Worm (Caenorhabditis elegans) whole organism, L1 larva: ENCODE measurements around the gene str-165.

Experiments used
- C34B4.2 ChIP-seq: sonication (generic microtip); optimal IDR thresholded peaks from 2 replicates; lab custom pipeline; 2017; ENCODE audit warnings: mild to moderate bottlenecking, missing genetic modification characterization, missing compliant biosample characterization
- aly-2 ChIP-seq: fragments of 150-350 bp; optimal IDR thresholded peaks from 2 replicates; lab custom pipeline; 2014; ENCODE audit warnings: missing biosample characterization, missing genetic modification characterization
- blmp-1 ChIP-seq: fragments of 150-350 bp; optimal IDR thresholded peaks from 2 replicates; lab custom pipeline; 2014; ENCODE audit warnings: missing biosample characterization, missing genetic modification characterization
- ceh-63 ChIP-seq: fragments of 200-800 bp; sonication (Bioruptor generic); optimal IDR thresholded peaks from 2 replicates; lab custom pipeline; 2018; ENCODE audit warnings: mild to moderate bottlenecking, missing genetic modification characterization, missing compliant biosample characterization
- ceh-8 ChIP-seq: fragments of 200-800 bp; sonication (Bioruptor generic); optimal IDR thresholded peaks from 2 replicates; lab custom pipeline; 2018; ENCODE audit warnings: mild to moderate bottlenecking, missing genetic modification characterization, moderate library complexity, missing compliant biosample characterization
- ceh-82 ChIP-seq, 3 experiments: fragments of 150-350 bp in 1 of 3; sonication (generic microtip) in 2 of 3; optimal IDR thresholded peaks; 2 replicates each; lab custom pipeline; 2014 to 2017; ENCODE audit warnings: missing biosample characterization in 3 of 3, missing genetic modification characterization in 3 of 3
- dpl-1 ChIP-seq, 3 experiments: fragments of 150-350 bp in 2 of 3; sonication (generic microtip) in 1 of 3; optimal IDR thresholded peaks; 2 replicates each; lab custom pipeline; 2014 to 2017; ENCODE audit warnings: missing biosample characterization in 3 of 3, missing genetic modification characterization in 3 of 3, missing genetic modification reagents in 3 of 3
- dsc-1 ChIP-seq: sonication (generic microtip); optimal IDR thresholded peaks from 2 replicates; lab custom pipeline; 2016; ENCODE audit warnings: mild to moderate bottlenecking, missing genetic modification characterization, missing compliant biosample characterization
- efl-1 ChIP-seq, 4 experiments: fragments of 150-350 bp; optimal IDR thresholded peaks in 3 of 4; peaks in 1 of 4; 1 replicate in 1 of 4; 2 replicates in 3 of 4; lab custom pipeline; 2014; ENCODE audit warnings: missing biosample characterization in 2 of 4, missing genetic modification characterization in 2 of 4, missing genetic modification reagents in 2 of 4
- efl-3 ChIP-seq: fragments of 200-800 bp; sonication (Bioruptor generic); optimal IDR thresholded peaks from 2 replicates; lab custom pipeline; 2018; ENCODE audit warnings: mild to moderate bottlenecking, missing genetic modification characterization, missing compliant biosample characterization
- elt-3 ChIP-seq, 6 experiments: fragments of 150-350 bp in 1 of 6; sonication (generic microtip); optimal IDR thresholded peaks; 2 replicates each; lab custom pipeline; 2017 to 2018; ENCODE audit warnings: missing biosample characterization in 6 of 6, missing genetic modification characterization in 6 of 6, inconsistent platforms in 1 of 6
- fkh-4 ChIP-seq: sonication (generic microtip); optimal IDR thresholded peaks from 2 replicates; lab custom pipeline; 2016; ENCODE audit warnings: missing compliant biosample characterization, missing genetic modification characterization, borderline replicate concordance
- fkh-8 ChIP-seq: sonication (generic microtip); optimal IDR thresholded peaks from 2 replicates; lab custom pipeline; 2016; ENCODE audit warnings: mild to moderate bottlenecking, missing genetic modification characterization, missing compliant biosample characterization
- fos-1 ChIP-seq: fragments of 150-350 bp; optimal IDR thresholded peaks from 2 replicates; lab custom pipeline; 2014; ENCODE audit warnings: missing biosample characterization, missing genetic modification characterization
- hpl-2 ChIP-seq: fragments of 150-350 bp; optimal IDR thresholded peaks from 2 replicates; lab custom pipeline; 2014; ENCODE audit warnings: missing biosample characterization, missing genetic modification reagents, missing genetic modification characterization
- lin-13 ChIP-seq: fragments of 150-350 bp; optimal IDR thresholded peaks from 2 replicates; lab custom pipeline; 2014; ENCODE audit warnings: missing biosample characterization, missing genetic modification reagents, missing genetic modification characterization
- lin-39 ChIP-seq: fragments of 150-350 bp; optimal IDR thresholded peaks from 2 replicates; lab custom pipeline; 2014; ENCODE audit warnings: missing biosample characterization, missing genetic modification reagents, missing genetic modification characterization
- lsy-2 ChIP-seq, 2 experiments: fragments of 150-350 bp; optimal IDR thresholded peaks; 2 replicates each; lab custom pipeline; 2014; ENCODE audit warnings: missing biosample characterization in 2 of 2, missing genetic modification characterization in 2 of 2
- nhr-20 ChIP-seq: sonication (generic microtip); optimal IDR thresholded peaks from 2 replicates; lab custom pipeline; 2016; ENCODE audit warnings: mild to moderate bottlenecking, missing genetic modification characterization, missing compliant biosample characterization
- nhr-237 ChIP-seq: fragments of 150-350 bp; optimal IDR thresholded peaks from 2 replicates; lab custom pipeline; 2014; ENCODE audit warnings: missing biosample characterization, missing genetic modification characterization
- nhr-71 ChIP-seq: sonication (generic microtip); optimal IDR thresholded peaks from 2 replicates; lab custom pipeline; 2016; ENCODE audit warnings: mild to moderate bottlenecking, missing genetic modification characterization, moderate library complexity, missing compliant biosample characterization
- nhr-76 ChIP-seq: sonication (generic microtip); optimal IDR thresholded peaks from 2 replicates; lab custom pipeline; 2017; ENCODE audit warnings: missing biosample characterization, missing genetic modification characterization
- nhr-84 ChIP-seq: sonication (generic microtip); optimal IDR thresholded peaks from 2 replicates; lab custom pipeline; 2017; ENCODE audit warnings: missing biosample characterization, missing genetic modification characterization
- nhr-90 ChIP-seq: sonication (generic microtip); optimal IDR thresholded peaks from 2 replicates; lab custom pipeline; 2016; ENCODE audit warnings: mild to moderate bottlenecking, missing genetic modification characterization, missing compliant biosample characterization; ENCODE audit not compliant: poor library complexity
- pax-3 ChIP-seq: fragments of 200-800 bp; sonication (Bioruptor generic); optimal IDR thresholded peaks from 2 replicates; lab custom pipeline; 2018; ENCODE audit warnings: mild to moderate bottlenecking, missing genetic modification characterization, moderate library complexity, missing compliant biosample characterization
- pqm-1 ChIP-seq: sonication (generic microtip); optimal IDR thresholded peaks from 3 replicates; lab custom pipeline; 2017; ENCODE audit warnings: missing biosample characterization, missing genetic modification characterization
- rnt-1 ChIP-seq: sonication (generic microtip); optimal IDR thresholded peaks from 2 replicates; lab custom pipeline; 2016; ENCODE audit warnings: mild to moderate bottlenecking, missing genetic modification characterization, moderate library complexity, missing compliant biosample characterization
- snpc-4 ChIP-seq: fragments of 150-350 bp; optimal IDR thresholded peaks from 2 replicates; lab custom pipeline; 2014; ENCODE audit warnings: missing biosample characterization, missing genetic modification characterization
- sox-4 ChIP-seq: sonication (generic microtip); optimal IDR thresholded peaks from 2 replicates; lab custom pipeline; 2016; ENCODE audit warnings: missing genetic modification characterization, missing compliant biosample characterization
- sup-37 ChIP-seq: fragments of 200-800 bp; sonication (Bioruptor generic); optimal IDR thresholded peaks from 2 replicates; lab custom pipeline; 2018; ENCODE audit warnings: mild to moderate bottlenecking, missing genetic modification characterization, missing compliant biosample characterization
- tlp-1 ChIP-seq: fragments of 150-350 bp; optimal IDR thresholded peaks from 2 replicates; lab custom pipeline; 2014; ENCODE audit warnings: missing biosample characterization, missing genetic modification characterization
- unc-130 ChIP-seq: fragments of 150-350 bp; optimal IDR thresholded peaks from 2 replicates; lab custom pipeline; 2017; ENCODE audit warnings: missing biosample characterization, missing genetic modification characterization, inconsistent platforms
- unc-30 ChIP-seq: sonication (generic microtip); optimal IDR thresholded peaks from 2 replicates; lab custom pipeline; 2017; ENCODE audit warnings: missing biosample characterization, missing genetic modification characterization
- unc-86 ChIP-seq: sonication (generic microtip); optimal IDR thresholded peaks from 2 replicates; lab custom pipeline; 2016; ENCODE audit warnings: missing genetic modification characterization, missing compliant biosample characterization
- xbp-1 ChIP-seq: sonication (generic microtip); optimal IDR thresholded peaks from 2 replicates; lab custom pipeline; 2016; ENCODE audit warnings: missing genetic modification characterization, missing compliant biosample characterization
- zip-4 ChIP-seq: fragments of 200-800 bp; sonication (Bioruptor generic); optimal IDR thresholded peaks from 2 replicates; lab custom pipeline; 2018; ENCODE audit warnings: mild to moderate bottlenecking, missing genetic modification characterization, moderate library complexity, missing compliant biosample characterization
- ztf-11 ChIP-seq, 2 experiments: sonication (generic microtip); optimal IDR thresholded peaks; 2 replicates each; lab custom pipeline; 2016 to 2017; ENCODE audit warnings: missing genetic modification characterization in 2 of 2, missing biosample characterization in 1 of 2, missing compliant biosample characterization in 1 of 2

The str-165 gene

ce11 chrV:13818824-13819408, 12.0 kb upstream of the str-165 start, which contains the start of gene sel-10 (continued):
- TF ChIP-seq nhr-90 (tag; lab: Kevin White, UChicago) (peak; percentile 79), nhr-84 (tag; lab: Kevin White, UChicago) (no peak), nhr-20 (tag; lab: Kevin White, UChicago) (peak; percentile 83), blmp-1 (tag; lab: Kevin White, UChicago) (peak; percentile 55), sox-4 (tag; lab: Kevin White, UChicago) (peak; percentile 55), ceh-63 (GFP tag; lab: Kevin White, UChicago) (no peak), pqm-1 (tag; lab: Kevin White, UChicago) (no peak), snpc-4 (tag; lab: Kevin White, UChicago) (peak; percentile 73), ztf-11 (tag; optimal IDR thresholded peaks at IDR 0.05; lab: Kevin White, UChicago) (peak in 1 of 2 experiments; percentile 0), lin-13 (peak; percentile 65), sup-37 (GFP tag; lab: Kevin White, UChicago) (peak; percentile 6), nhr-71 (peak; percentile 87), unc-86 (tag; lab: Kevin White, UChicago) (peak; percentile 74), unc-130 (tag; lab: Kevin White, UChicago) (peak; percentile 80), fkh-8 (peak; percentile 71), zip-4 (GFP tag; lab: Kevin White, UChicago) (peak; percentile 41), aly-2 (tag; lab: Kevin White, UChicago) (peak; percentile 28), efl-3 (GFP tag; lab: Kevin White, UChicago) (no peak), lin-39 (tag; lab: Kevin White, UChicago) (peak; percentile 52), fos-1 (tag; lab: Kevin White, UChicago) (no peak), pax-3 (tag; lab: Kevin White, UChicago) (peak; percentile 79), dpl-1 (GFP tag; optimal IDR thresholded peaks at IDR 0.05; lab: Kevin White, UChicago) (peak; percentile 47 to 88 (median 79)), ceh-82 (tag; optimal IDR thresholded peaks at IDR 0.05; lab: Kevin White, UChicago) (peak; percentile 67 to 85 (median 70)), xbp-1 (tag; lab: Kevin White, UChicago) (peak; percentile 75), ceh-8 (peak; percentile 61)

ce11 chrV:13822752-13823151, 8.2 kb upstream of the str-165 start, which contains the start of gene hpo-31:
Gene hpo-31, plus strand, starts transcription at chrV:13823052.
- no peak for TF ChIP-seq elt-3 (tag; optimal IDR thresholded peaks at IDR 0.05; lab: Kevin White, UChicago)
- no peak for TF ChIP-seq nhr-76 (tag; lab: Kevin White, UChicago)
- no peak for TF ChIP-seq sup-37 (GFP tag; lab: Kevin White, UChicago)
- TF ChIP-seq lsy-2 (tag; optimal IDR thresholded peaks at IDR 0.05; lab: Kevin White, UChicago), result no peak
- TF ChIP-seq fos-1 (tag; lab: Kevin White, UChicago), result no peak
- no peak for TF ChIP-seq tlp-1 (tag; lab: Kevin White, UChicago)
- no peak for TF ChIP-seq sox-4 (tag; lab: Kevin White, UChicago)
- no peak for TF ChIP-seq C34B4.2 (tag; lab: Kevin White, UChicago)

- no peak for TF ChIP-seq unc-30 (tag; lab: Kevin White, UChicago)
- TF ChIP-seq lin-13, result no peak
- TF ChIP-seq fkh-4 (tag; lab: Kevin White, UChicago), result no peak
- TF ChIP-seq tlp-1 (tag; lab: Kevin White, UChicago), result no peak
- peak; percentile 65 for TF ChIP-seq rnt-1 (tag; lab: Kevin White, UChicago)
- no peak for TF ChIP-seq sox-4 (tag; lab: Kevin White, UChicago)
- no peak for TF ChIP-seq elt-3 (tag; optimal IDR thresholded peaks at IDR 0.05; lab: Kevin White, UChicago)
- no peak for TF ChIP-seq nhr-237
- TF ChIP-seq nhr-84 (tag; lab: Kevin White, UChicago), result no peak
- no peak for TF ChIP-seq nhr-71
- no peak for TF ChIP-seq blmp-1 (tag; lab: Kevin White, UChicago)
- TF ChIP-seq efl-1 (optimal IDR thresholded peaks at IDR 0.05; lab: Kevin White, UChicago), result no peak
- TF ChIP-seq efl-1 (GFP tag; optimal IDR thresholded peaks at IDR 0.05 in 1 of 2; lab: Kevin White, UChicago), result peak in 1 of 2 experiments; percentile 5
- TF ChIP-seq hpl-2 (GFP tag; lab: Kevin White, UChicago), result no peak
- TF ChIP-seq dsc-1, result peak; percentile 69
These were observed 3.0 kb upstream of the str-165 start, which contains the start of gene nrf-5 for ce11 chrV:13827920-13828319. Gene nrf-5, plus strand, starts transcription at chrV:13828267.
